Worm (Caenorhabditis elegans) whole organism, L3 larva: ENCODE measurements around the gene thoc-2.

Source experiments
- nhr-23 ChIP-seq: fragments of 150-350 bp; optimal IDR thresholded peaks from 2 replicates; lab custom pipeline; 2014; ENCODE audit warnings: missing biosample characterization, missing genetic modification reagents, missing genetic modification characterization
- nhr-237 ChIP-seq: fragments of 150-350 bp; optimal IDR thresholded peaks from 2 replicates; lab custom pipeline; 2014; ENCODE audit warnings: missing biosample characterization, missing genetic modification characterization
- nhr-67 ChIP-seq: fragments of 150-350 bp; optimal IDR thresholded peaks from 2 replicates; lab custom pipeline; 2014; ENCODE audit warnings: missing biosample characterization, missing genetic modification characterization

DNA sequence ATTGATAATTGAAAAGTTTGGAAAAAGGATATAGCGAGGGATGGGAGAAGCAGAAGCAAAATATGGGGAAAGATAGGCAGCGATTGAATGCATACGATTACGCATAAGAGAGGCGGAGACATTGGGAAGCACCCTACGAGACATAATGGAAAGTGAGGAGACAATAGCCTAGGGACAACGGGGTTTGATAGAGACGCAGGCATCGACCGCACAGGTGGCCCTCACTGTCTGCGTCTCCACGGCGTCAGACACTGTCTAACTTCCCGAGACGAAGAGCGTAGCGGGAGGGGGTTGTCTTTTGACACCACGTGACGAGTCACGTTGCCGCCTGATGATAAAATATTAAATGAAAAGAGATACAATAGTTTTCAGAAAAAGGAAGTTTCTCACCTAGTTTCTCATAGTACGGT is 53.2 kb downstream of the thoc-2 start:
- TF ChIP-seq nhr-237 (tag; lab: Kevin White, UChicago), result no peak
- peak; percentile 97 for TF ChIP-seq nhr-23 (tag; lab: Kevin White, UChicago)
- no peak for TF ChIP-seq nhr-67 (tag; lab: Kevin White, UChicago)
